Fruit fly (Drosophila melanogaster) whole organism, embryonic: Measurements from ENCODE around the gene Rbbp5.

Experiments used
- Aef1 ChIP-seq: fragments of 200-800 bp; sonication (Bioruptor generic); IDR thresholded peaks from 3 replicates; pipeline ENCODE4 v1.3.6; 2022; ENCODE audit warnings: missing biosample characterization, missing genetic modification characterization
- Blimp-1 ChIP-seq: fragments of 200-800 bp; sonication (Bioruptor generic); optimal IDR thresholded peaks from 3 replicates; lab custom pipeline; 2018; ENCODE audit warnings: missing biosample characterization, missing genetic modification characterization, mild to moderate bottlenecking, moderate library complexity, missing genetic modification reagents
- CG10267 ChIP-seq: fragments of 200-800 bp; sonication (Bioruptor generic); optimal IDR thresholded peaks from 2 replicates; lab custom pipeline; 2018; ENCODE audit warnings: missing biosample characterization, mild to moderate bottlenecking, missing genetic modification characterization, moderate library complexity
- CG10321 ChIP-seq: fragments of 200-800 bp; sonication (Bioruptor generic); IDR thresholded peaks from 2 replicates; pipeline ENCODE4 v1.3.6; 2022; ENCODE audit warnings: missing biosample characterization, missing genetic modification characterization
- CG10431 ChIP-seq: fragments of 200-800 bp; sonication (Bioruptor generic); optimal IDR thresholded peaks from 3 replicates; lab custom pipeline; 2018; ENCODE audit warnings: missing biosample characterization, mild to moderate bottlenecking, missing genetic modification characterization
- CG10543 ChIP-seq: fragments of 200-800 bp; sonication (Bioruptor generic); optimal IDR thresholded peaks from 3 replicates; lab custom pipeline; 2017; ENCODE audit warnings: missing biosample characterization, mild to moderate bottlenecking, missing genetic modification characterization, moderate library complexity
- CG12942 ChIP-seq: fragments of 200-800 bp; sonication (Bioruptor generic); optimal IDR thresholded peaks from 3 replicates; lab custom pipeline; 2016; ENCODE audit warnings: missing biosample characterization, missing genetic modification characterization
- CG13775 ChIP-seq: fragments of 200-800 bp; sonication (Bioruptor generic); optimal IDR thresholded peaks from 3 replicates; lab custom pipeline; 2017; ENCODE audit warnings: missing biosample characterization, mild to moderate bottlenecking, missing genetic modification characterization
- CG14860 ChIP-seq: fragments of 200-800 bp; sonication (Bioruptor generic); IDR thresholded peaks from 3 replicates; pipeline ENCODE4 v1.3.6; 2022; ENCODE audit warnings: missing biosample characterization, missing genetic modification characterization; ENCODE audit not compliant: partially characterized antibody
- CG15601 ChIP-seq: fragments of 200-800 bp; sonication (Bioruptor generic); optimal IDR thresholded peaks from 3 replicates; lab custom pipeline; 2019; ENCODE audit warnings: missing biosample characterization, mild to moderate bottlenecking, missing genetic modification characterization, moderate library complexity
- CG16863 ChIP-seq: fragments of 200-800 bp; sonication (Bioruptor generic); optimal IDR thresholded peaks from 3 replicates; lab custom pipeline; 2016; ENCODE audit warnings: missing biosample characterization, missing genetic modification characterization
- CG17802 ChIP-seq: fragments of 200-800 bp; sonication (Bioruptor generic); optimal IDR thresholded peaks from 2 replicates; lab custom pipeline; 2018; ENCODE audit warnings: missing biosample characterization, mild to moderate bottlenecking, missing genetic modification characterization, moderate library complexity
- CG18011 ChIP-seq: fragments of 200-800 bp; sonication (Bioruptor generic); optimal IDR thresholded peaks from 2 replicates; lab custom pipeline; 2017; ENCODE audit warnings: missing biosample characterization, missing genetic modification characterization, mild to moderate bottlenecking, moderate library complexity, missing genotype
- CG2116 ChIP-seq: fragments of 200-800 bp; sonication (Bioruptor generic); optimal IDR thresholded peaks from 3 replicates; lab custom pipeline; 2018; ENCODE audit warnings: missing biosample characterization, mild to moderate bottlenecking, missing genetic modification characterization
- CG2120 ChIP-seq: fragments of 200-800 bp; sonication (Bioruptor generic); optimal IDR thresholded peaks from 3 replicates; lab custom pipeline; 2016; ENCODE audit warnings: missing biosample characterization, missing genetic modification characterization
- CG3065 ChIP-seq: fragments of 200-800 bp; sonication (Bioruptor generic); optimal IDR thresholded peaks from 2 replicates; lab custom pipeline; 2016; ENCODE audit warnings: missing biosample characterization, missing genetic modification characterization
- CG3407 ChIP-seq: fragments of 200-800 bp; sonication (Bioruptor generic); optimal IDR thresholded peaks from 2 replicates; lab custom pipeline; 2018; ENCODE audit warnings: missing biosample characterization, mild to moderate bottlenecking, missing genetic modification characterization
- CG34422 ChIP-seq: fragments of 200-800 bp; sonication (Bioruptor generic); IDR thresholded peaks from 3 replicates; pipeline ENCODE4 v1.3.6; 2022; ENCODE audit warnings: missing biosample characterization, missing genetic modification characterization
- CG3838 ChIP-seq: fragments of 200-800 bp; sonication (Bioruptor generic); optimal IDR thresholded peaks from 3 replicates; lab custom pipeline; 2016; ENCODE audit warnings: missing biosample characterization, missing genetic modification characterization
- CG4404 ChIP-seq: fragments of 200-800 bp; sonication (Bioruptor generic); IDR thresholded peaks from 2 replicates; pipeline ENCODE4 v1.3.6; 2022; ENCODE audit warnings: missing biosample characterization, missing genetic modification characterization
- CG7786 ChIP-seq: fragments of 200-800 bp; sonication (Bioruptor generic); optimal IDR thresholded peaks from 2 replicates; lab custom pipeline; 2016; ENCODE audit warnings: missing biosample characterization, missing genetic modification characterization
- CG9932 ChIP-seq: fragments of 200-800 bp; sonication (Bioruptor generic); IDR thresholded peaks from 2 replicates; pipeline ENCODE4 v1.3.6; 2022; ENCODE audit warnings: missing biosample characterization, missing genetic modification characterization
- D19A ChIP-seq: fragments of 200-800 bp; optimal IDR thresholded peaks from 3 replicates; lab custom pipeline; 2019; ENCODE audit warnings: missing biosample characterization, mild to moderate bottlenecking, missing genetic modification characterization, moderate library complexity
- Dfd ChIP-seq, 2 experiments: fragments of >200 bp; optimal IDR thresholded peaks; 2 replicates each; lab custom pipeline; 2017; ENCODE audit warnings: missing biosample characterization in 2 of 2, missing genetic modification characterization in 2 of 2
- Doc2 ChIP-seq: fragments of 200-800 bp; sonication (Bioruptor generic); IDR thresholded peaks from 2 replicates; pipeline ENCODE4 v1.3.6; 2022; ENCODE audit warnings: missing biosample characterization, missing genetic modification characterization
- ERR ChIP-seq: fragments of 200-800 bp; sonication (Bioruptor generic); optimal IDR thresholded peaks from 2 replicates; lab custom pipeline; 2016; ENCODE audit warnings: missing biosample characterization, missing genetic modification characterization
- Hsf ChIP-seq: fragments of 200-800 bp; sonication (Bioruptor generic); optimal IDR thresholded peaks from 3 replicates; lab custom pipeline; 2016; ENCODE audit warnings: missing biosample characterization, missing genetic modification characterization
- Lpt ChIP-seq: fragments of >200 bp; optimal IDR thresholded peaks from 2 replicates; lab custom pipeline; 2018; ENCODE audit warnings: missing biosample characterization, missing genetic modification characterization
- Mad ChIP-seq: fragments of 200-800 bp; sonication (Bioruptor generic); optimal IDR thresholded peaks from 2 replicates; lab custom pipeline; 2016; ENCODE audit warnings: missing biosample characterization, missing genetic modification characterization
- Meics ChIP-seq: fragments of 200-800 bp; sonication (Bioruptor generic); optimal IDR thresholded peaks from 2 replicates; lab custom pipeline; 2017; ENCODE audit warnings: missing biosample characterization, mild to moderate bottlenecking, missing genetic modification characterization
- NFAT ChIP-seq: fragments of 200-800 bp; sonication (Bioruptor generic); IDR thresholded peaks from 2 replicates; pipeline ENCODE4 v1.3.6; 2022; ENCODE audit warnings: missing biosample characterization, missing genetic modification characterization
- Poxn ChIP-seq: fragments of 200-800 bp; sonication (Bioruptor generic); IDR thresholded peaks from 2 replicates; pipeline ENCODE4 v1.3.6; 2022; ENCODE audit warnings: missing biosample characterization, missing genetic modification characterization
- Ravus ChIP-seq: fragments of 200-800 bp; sonication (Bioruptor generic); IDR thresholded peaks from 2 replicates; pipeline ENCODE4 v1.3.6; 2022; ENCODE audit warnings: missing biosample characterization, missing genetic modification characterization
- Side ChIP-seq: fragments of 200-800 bp; sonication (Bioruptor generic); optimal IDR thresholded peaks from 2 replicates; lab custom pipeline; 2016; ENCODE audit warnings: missing biosample characterization, missing genetic modification characterization
- cato ChIP-seq: fragments of 200-800 bp; sonication (Bioruptor generic); optimal IDR thresholded peaks from 2 replicates; lab custom pipeline; 2016; ENCODE audit warnings: missing biosample characterization, missing genetic modification characterization, borderline replicate concordance
- chm ChIP-seq: fragments of 200-800 bp; sonication (Bioruptor generic); IDR thresholded peaks from 2 replicates; pipeline ENCODE4 v1.3.6; 2022; ENCODE audit warnings: missing biosample characterization, missing genetic modification characterization
- ewg ChIP-seq: fragments of 200-800 bp; sonication (Bioruptor generic); optimal IDR thresholded peaks from 3 replicates; lab custom pipeline; 2017; ENCODE audit warnings: mild to moderate bottlenecking, missing biosample characterization, missing genetic modification reagents, missing genetic modification characterization
- her ChIP-seq: fragments of 200-800 bp; sonication (Bioruptor generic); optimal IDR thresholded peaks from 2 replicates; lab custom pipeline; 2016; ENCODE audit warnings: missing biosample characterization, missing genetic modification characterization
- mam ChIP-seq: fragments of 200-800 bp; sonication (Bioruptor generic); optimal IDR thresholded peaks from 3 replicates; lab custom pipeline; 2016; ENCODE audit warnings: missing biosample characterization, missing genetic modification characterization
- ranshi ChIP-seq: fragments of 200-800 bp; sonication (Bioruptor generic); IDR thresholded peaks from 2 replicates; pipeline ENCODE4 v1.3.6; 2022; ENCODE audit warnings: missing biosample characterization, missing genetic modification characterization
- ro ChIP-seq: fragments of 200-800 bp; sonication (Bioruptor generic); IDR thresholded peaks from 2 replicates; pipeline ENCODE4 v1.3.6; 2022; ENCODE audit warnings: missing biosample characterization, missing genetic modification characterization
- seq ChIP-seq: fragments of 200-800 bp; sonication (Bioruptor generic); IDR thresholded peaks from 2 replicates; pipeline ENCODE4 v1.3.6; 2022; ENCODE audit warnings: missing biosample characterization, missing genetic modification characterization
- sob ChIP-seq: fragments of 200-800 bp; sonication (Bioruptor generic); IDR thresholded peaks from 2 replicates; pipeline ENCODE4 v1.3.6; 2022; ENCODE audit warnings: missing biosample characterization, missing genetic modification characterization
- sqz ChIP-seq: fragments of 200-800 bp; sonication (Bioruptor generic); optimal IDR thresholded peaks from 3 replicates; lab custom pipeline; 2018; ENCODE audit warnings: missing biosample characterization, mild to moderate bottlenecking, missing genetic modification characterization
- ssp ChIP-seq: fragments of 200-800 bp; sonication (Bioruptor generic); IDR thresholded peaks from 2 replicates; pipeline ENCODE4 v1.3.6; 2022; ENCODE audit warnings: missing biosample characterization, missing genetic modification characterization
- tio ChIP-seq: fragments of 200-800 bp; sonication (Bioruptor generic); optimal IDR thresholded peaks from 2 replicates; lab custom pipeline; 2017; ENCODE audit warnings: missing biosample characterization, missing genetic modification characterization, inconsistent platforms
- unc-4 ChIP-seq: fragments of 200-800 bp; sonication (Bioruptor generic); IDR thresholded peaks from 2 replicates; pipeline ENCODE4 v1.3.6; 2022; ENCODE audit warnings: missing biosample characterization, missing genetic modification characterization; ENCODE audit not compliant: partially characterized antibody
- usp ChIP-seq: fragments of >200 bp; optimal IDR thresholded peaks from 2 replicates; lab custom pipeline; 2017; ENCODE audit warnings: missing biosample characterization, missing genetic modification characterization
- zen2 ChIP-seq: fragments of 200-800 bp; sonication (Bioruptor generic); IDR thresholded peaks from 3 replicates; pipeline ENCODE4 v1.3.6; 2022; ENCODE audit warnings: missing biosample characterization, missing genetic modification characterization; ENCODE audit not compliant: partially characterized antibody
- zf30C ChIP-seq: fragments of 200-800 bp; sonication (Bioruptor generic); optimal IDR thresholded peaks from 3 replicates; lab custom pipeline; 2018; ENCODE audit warnings: missing biosample characterization, mild to moderate bottlenecking, missing genetic modification characterization
- zfh2 ChIP-seq: fragments of 200-800 bp; sonication (Bioruptor generic); optimal IDR thresholded peaks from 2 replicates; lab custom pipeline; 2016; ENCODE audit warnings: missing biosample characterization, missing genetic modification characterization

Gene Rbbp5

dm6 chr3L:20302081-20302630, 45.6 kb downstream of the Rbbp5 start, which contains the start of gene Pex23 (continued):
- TF ChIP-seq CG10543, result peak; percentile 73
- no peak for TF ChIP-seq Dfd (GFP tag; optimal IDR thresholded peaks at IDR 0.05; lab: Kevin White, UChicago)
- no peak for TF ChIP-seq Blimp-1 (GFP tag; lab: Kevin White, UChicago)
- TF ChIP-seq sob, result peak; percentile 87
- peak; percentile 71 for TF ChIP-seq seq
- TF ChIP-seq CG34422, result peak; percentile 87
- TF ChIP-seq CG10267 (tag; lab: Kevin White, UChicago), result peak; percentile 95
- TF ChIP-seq CG12942, result peak; percentile 82
- peak; percentile 56 for TF ChIP-seq D19A
- peak; percentile 80 for TF ChIP-seq Hsf (GFP tag; lab: Kevin White, UChicago)
- peak; percentile 79 for TF ChIP-seq zfh2 (GFP tag; lab: Kevin White, UChicago)
- peak; percentile 87 for TF ChIP-seq mam (GFP tag; lab: Kevin White, UChicago)
- no peak for TF ChIP-seq zf30C (GFP tag; lab: Kevin White, UChicago)
- TF ChIP-seq Lpt (GFP tag; lab: Kevin White, UChicago), result no peak
- TF ChIP-seq her (GFP tag; lab: Kevin White, UChicago), result no peak
- no peak for TF ChIP-seq tio (GFP tag; lab: Kevin White, UChicago)
- TF ChIP-seq Mad (GFP tag; lab: Kevin White, UChicago), result peak; percentile 68
- TF ChIP-seq unc-4 (GFP tag; lab: Robert Waterston, UW), result peak; percentile 99
- peak; percentile 47; the same call in 1 of the 2 replicates for TF ChIP-seq ro (GFP tag; lab: Robert Waterston, UW)
- peak; percentile 93 for TF ChIP-seq CG9932 (GFP tag; lab: Robert Waterston, UW)
- no peak for TF ChIP-seq Doc2 (GFP tag; lab: Robert Waterston, UW)
- peak; percentile 58 for TF ChIP-seq CG10321 (GFP tag; lab: Robert Waterston, UW)
- peak; percentile 81 for TF ChIP-seq Aef1 (GFP tag; lab: Robert Waterston, UW)
- TF ChIP-seq CG15601, result peak; percentile 86
- no peak for TF ChIP-seq sqz (GFP tag; lab: Kevin White, UChicago)
- peak; percentile 67 for TF ChIP-seq cato (GFP tag; lab: Kevin White, UChicago)
- peak; percentile 76 for TF ChIP-seq chm (GFP tag; lab: Robert Waterston, UW)
- TF ChIP-seq ERR (GFP tag; lab: Kevin White, UChicago), result peak; percentile 32
- TF ChIP-seq CG3065 (GFP tag; lab: Kevin White, UChicago), result peak; percentile 78
- peak; percentile 81 for TF ChIP-seq CG4404
- TF ChIP-seq Side (GFP tag; lab: Kevin White, UChicago), result peak; percentile 21
- peak; percentile 74 for TF ChIP-seq NFAT (GFP tag; lab: Robert Waterston, UW)
- peak; percentile 45 for TF ChIP-seq CG16863 (GFP tag; lab: Kevin White, UChicago)
- TF ChIP-seq CG14860 (GFP tag; lab: Robert Waterston, UW), result peak; percentile 97
- TF ChIP-seq CG10431 (GFP tag; lab: Kevin White, UChicago), result peak; percentile 39
- peak; percentile 59 for TF ChIP-seq CG18011 (GFP tag; lab: Kevin White, UChicago)
- peak; percentile 71 for TF ChIP-seq Meics (GFP tag; lab: Kevin White, UChicago)
- TF ChIP-seq ranshi, result peak; percentile 77; the same call in 1 of the 2 replicates
- TF ChIP-seq Ravus (GFP tag; lab: Robert Waterston, UW), result peak; percentile 51
- TF ChIP-seq zen2 (GFP tag; lab: Robert Waterston, UW), result peak; percentile 88
- TF ChIP-seq CG2120, result peak; percentile 89
- peak; percentile 86 for TF ChIP-seq CG13775 (GFP tag; lab: Kevin White, UChicago)
- peak; percentile 86 for TF ChIP-seq CG2116
- peak; percentile 64 for TF ChIP-seq CG7786 (GFP tag; lab: Kevin White, UChicago)
- TF ChIP-seq ssp, result peak; percentile 89
- peak; percentile 50 for TF ChIP-seq CG3838 (GFP tag; lab: Kevin White, UChicago)
- TF ChIP-seq usp (GFP tag; lab: Kevin White, UChicago), result no peak
- TF ChIP-seq CG17802, result peak; percentile 68
- TF ChIP-seq ewg (GFP tag; lab: Kevin White, UChicago), result peak; percentile 87
- no peak for TF ChIP-seq Poxn
- TF ChIP-seq CG3407 (GFP tag; lab: Kevin White, UChicago), result no peak
